Fruit fly (Drosophila melanogaster) whole organism, embryonic: Measurements from ENCODE around the gene CG32708.
A peak's percentile ranks its signal among the peaks of the same experiment; 100 is the strongest.

Experiments used
- Atf6 ChIP-seq: fragments of 200-800 bp; sonication (Bioruptor generic); IDR thresholded peaks from 2 replicates; pipeline ENCODE4 v1.3.6; 2022; ENCODE audit warnings: missing biosample characterization, missing genetic modification characterization
- BEAF-32 ChIP-seq: fragments of 200-800 bp; sonication (Bioruptor generic); optimal IDR thresholded peaks from 3 replicates; lab custom pipeline; 2017; ENCODE audit warnings: missing biosample characterization, missing genetic modification characterization, mild to moderate bottlenecking, moderate library complexity, missing genetic modification reagents
- C15 ChIP-seq: fragments of 200-800 bp; sonication (Bioruptor generic); IDR thresholded peaks from 3 replicates; pipeline ENCODE4 v1.3.6; 2022; ENCODE audit warnings: missing biosample characterization, missing genetic modification characterization
- CG10431 ChIP-seq: fragments of 200-800 bp; sonication (Bioruptor generic); optimal IDR thresholded peaks from 3 replicates; lab custom pipeline; 2018; ENCODE audit warnings: missing biosample characterization, mild to moderate bottlenecking, missing genetic modification characterization
- CG11093 ChIP-seq: fragments of 200-800 bp; sonication (Bioruptor generic); IDR thresholded peaks from 3 replicates; pipeline ENCODE4 v1.3.6; 2022; ENCODE audit warnings: missing biosample characterization, missing genetic modification characterization
- CG11696 ChIP-seq: fragments of 200-800 bp; sonication (Bioruptor generic); IDR thresholded peaks from 2 replicates; pipeline ENCODE4 v1.3.6; 2022; ENCODE audit warnings: missing biosample characterization, missing genetic modification characterization
- CG15011 ChIP-seq: fragments of 200-800 bp; sonication (Bioruptor generic); optimal IDR thresholded peaks from 3 replicates; lab custom pipeline; 2018; ENCODE audit warnings: missing biosample characterization, mild to moderate bottlenecking, missing genetic modification characterization
- CG15479 ChIP-seq: fragments of 200-800 bp; sonication (Bioruptor generic); optimal IDR thresholded peaks from 3 replicates; lab custom pipeline; 2019; ENCODE audit warnings: missing biosample characterization, mild to moderate bottlenecking, missing genetic modification characterization, moderate library complexity
- CG16815 ChIP-seq: fragments of 200-800 bp; sonication (Bioruptor generic); optimal IDR thresholded peaks from 3 replicates; lab custom pipeline; 2017; ENCODE audit warnings: missing biosample characterization, mild to moderate bottlenecking, missing genetic modification characterization
- CG17612 ChIP-seq: fragments of 200-800 bp; sonication (Bioruptor generic); IDR thresholded peaks from 2 replicates; pipeline ENCODE4 v1.3.6; 2022; ENCODE audit warnings: missing biosample characterization, missing genetic modification characterization
- CG18599 ChIP-seq: fragments of 200-800 bp; sonication (Bioruptor generic); optimal IDR thresholded peaks from 3 replicates; lab custom pipeline; 2017; ENCODE audit warnings: missing biosample characterization, missing genetic modification characterization, mild to moderate bottlenecking, moderate library complexity, missing genetic modification reagents
- CG2199 ChIP-seq: fragments of 200-800 bp; sonication (Bioruptor generic); IDR thresholded peaks from 3 replicates; pipeline ENCODE4 v1.3.6; 2022; ENCODE audit warnings: missing biosample characterization, missing genetic modification characterization
- CG34224 ChIP-seq: fragments of 200-800 bp; sonication (Bioruptor generic); IDR thresholded peaks from 3 replicates; pipeline ENCODE4 v1.3.6; 2022; ENCODE audit warnings: missing biosample characterization, missing genetic modification characterization; ENCODE audit not compliant: partially characterized antibody
- CG3847 ChIP-seq: fragments of 200-800 bp; sonication (Bioruptor generic); IDR thresholded peaks from 2 replicates; pipeline ENCODE4 v1.3.6; 2022; ENCODE audit warnings: missing biosample characterization, missing genetic modification characterization
- CG7556 ChIP-seq: fragments of 200-800 bp; sonication (Bioruptor generic); optimal IDR thresholded peaks from 2 replicates; lab custom pipeline; 2017; ENCODE audit warnings: missing biosample characterization, mild to moderate bottlenecking, missing genetic modification characterization
- CG8359 ChIP-seq: fragments of 200-800 bp; sonication (Bioruptor generic); optimal IDR thresholded peaks from 2 replicates; lab custom pipeline; 2017; ENCODE audit warnings: missing biosample characterization, mild to moderate bottlenecking, missing genetic modification characterization, borderline replicate concordance
- CG9727 ChIP-seq: fragments of 200-800 bp; sonication (Bioruptor generic); optimal IDR thresholded peaks from 3 replicates; lab custom pipeline; 2017; ENCODE audit warnings: missing biosample characterization, mild to moderate bottlenecking, missing genetic modification characterization
- Hand ChIP-seq: fragments of 200-800 bp; sonication (Bioruptor generic); optimal IDR thresholded peaks from 2 replicates; lab custom pipeline; 2017; ENCODE audit warnings: mild to moderate bottlenecking, missing biosample characterization, missing genetic modification reagents, missing genetic modification characterization
- Lim3 ChIP-seq: fragments of 200-800 bp; sonication (Bioruptor generic); IDR thresholded peaks from 2 replicates; pipeline ENCODE4 v1.3.6; 2022; ENCODE audit warnings: missing biosample characterization, missing genetic modification characterization
- MESR4 ChIP-seq: fragments of 200-800 bp; sonication (Bioruptor generic); optimal IDR thresholded peaks from 2 replicates; lab custom pipeline; 2018; ENCODE audit warnings: missing biosample characterization, mild to moderate bottlenecking, missing genetic modification characterization, moderate library complexity
- Med ChIP-seq: fragments of 200-800 bp; sonication (Bioruptor generic); peaks from one replicate; lab custom pipeline; 2016; ENCODE audit warnings: missing biosample characterization, missing genetic modification characterization, mild to moderate bottlenecking, inconsistent platforms, moderate library complexity
- Mrtf ChIP-seq: fragments of 200-800 bp; sonication (Bioruptor generic); IDR thresholded peaks from 3 replicates; pipeline ENCODE4 v1.3.6; 2022; ENCODE audit warnings: missing biosample characterization, missing genetic modification characterization
- Pdp1 ChIP-seq, 2 experiments: fragments of 200-800 bp; sonication (Bioruptor generic); optimal IDR thresholded peaks; 3 replicates each; lab custom pipeline; 2016; ENCODE audit warnings: missing biosample characterization in 2 of 2, missing genetic modification characterization in 2 of 2, mild to moderate bottlenecking in 1 of 2, moderate library complexity in 1 of 2
- Scr ChIP-seq: fragments of 200-800 bp; sonication (Bioruptor generic); IDR thresholded peaks from 2 replicates; pipeline ENCODE4 v1.3.6; 2022; ENCODE audit warnings: missing biosample characterization, missing genetic modification characterization; ENCODE audit not compliant: partially characterized antibody
- Sry-δ ChIP-seq: fragments of 200-800 bp; sonication (Bioruptor generic); optimal IDR thresholded peaks from 2 replicates; lab custom pipeline; 2016; ENCODE audit warnings: missing biosample characterization, missing genetic modification characterization
- TFAM ChIP-seq: fragments of 200-800 bp; sonication (Bioruptor generic); optimal IDR thresholded peaks from 2 replicates; lab custom pipeline; 2017; ENCODE audit warnings: missing biosample characterization, missing genetic modification characterization, inconsistent platforms
- ara ChIP-seq: fragments of 200-800 bp; sonication (Bioruptor generic); IDR thresholded peaks from 2 replicates; pipeline ENCODE4 v1.3.6; 2022; ENCODE audit warnings: missing biosample characterization, missing genetic modification characterization
- bab2 ChIP-seq: fragments of 200-800 bp; sonication (Bioruptor generic); optimal IDR thresholded peaks from 2 replicates; lab custom pipeline; 2016; ENCODE audit warnings: missing biosample characterization, missing genetic modification characterization
- cad ChIP-seq: fragments of >200 bp; optimal IDR thresholded peaks from 2 replicates; lab custom pipeline; 2017; ENCODE audit warnings: missing biosample characterization, missing genetic modification characterization
- ci ChIP-seq: fragments of 200-800 bp; sonication (Bioruptor generic); IDR thresholded peaks from 3 replicates; pipeline ENCODE4 v1.3.6; 2022; ENCODE audit warnings: missing biosample characterization, missing genetic modification characterization
- ems ChIP-seq: fragments of 200-800 bp; sonication (Bioruptor generic); optimal IDR thresholded peaks from 3 replicates; lab custom pipeline; 2016; ENCODE audit warnings: missing biosample characterization, missing genetic modification characterization
- eve ChIP-seq, 2 experiments: fragments of >200 bp; optimal IDR thresholded peaks; 2 replicates each; lab custom pipeline; 2017; ENCODE audit warnings: missing biosample characterization in 2 of 2, missing genetic modification characterization in 2 of 2
- gem ChIP-seq: fragments of 200-800 bp; sonication (Bioruptor generic); optimal IDR thresholded peaks from 2 replicates; lab custom pipeline; 2019; ENCODE audit warnings: missing biosample characterization, mild to moderate bottlenecking, missing genetic modification characterization, moderate library complexity
- grau ChIP-seq: fragments of 200-800 bp; optimal IDR thresholded peaks from 3 replicates; lab custom pipeline; 2019; ENCODE audit warnings: missing biosample characterization, mild to moderate bottlenecking, missing genetic modification characterization, moderate library complexity
- gro ChIP-seq: fragments of 200-800 bp; sonication (Bioruptor generic); optimal IDR thresholded peaks from 2 replicates; lab custom pipeline; 2016; ENCODE audit warnings: missing biosample characterization, missing genetic modification characterization
- gsb-n ChIP-seq: fragments of 200-800 bp; sonication (Bioruptor generic); optimal IDR thresholded peaks from 3 replicates; lab custom pipeline; 2018; ENCODE audit warnings: missing biosample characterization, mild to moderate bottlenecking, missing genetic modification characterization
- ind ChIP-seq: fragments of 200-800 bp; sonication (Bioruptor generic); optimal IDR thresholded peaks from 3 replicates; lab custom pipeline; 2016; ENCODE audit warnings: missing biosample characterization, missing genetic modification characterization
- jumu ChIP-seq: fragments of 200-800 bp; sonication (Bioruptor generic); optimal IDR thresholded peaks from 3 replicates; lab custom pipeline; 2016; ENCODE audit warnings: missing biosample characterization, missing genetic modification characterization
- kni ChIP-seq: fragments of 200-800 bp; sonication (Bioruptor generic); optimal IDR thresholded peaks from 3 replicates; lab custom pipeline; 2017; ENCODE audit warnings: mild to moderate bottlenecking, missing biosample characterization, missing genetic modification reagents, missing genetic modification characterization
- luna ChIP-seq: fragments of 200-800 bp; sonication (Bioruptor generic); optimal IDR thresholded peaks from 2 replicates; lab custom pipeline; 2016; ENCODE audit warnings: missing biosample characterization, missing genetic modification characterization
- oc ChIP-seq: fragments of 200-800 bp; sonication (Bioruptor generic); optimal IDR thresholded peaks from 2 replicates; lab custom pipeline; 2018; ENCODE audit warnings: missing biosample characterization, mild to moderate bottlenecking, missing genetic modification characterization, moderate library complexity
- odd ChIP-seq: fragments of 200-800 bp; sonication (Bioruptor generic); optimal IDR thresholded peaks from 2 replicates; lab custom pipeline; 2017; ENCODE audit warnings: missing biosample characterization, mild to moderate bottlenecking, missing genetic modification characterization
- row ChIP-seq: fragments of 200-800 bp; sonication (Bioruptor generic); IDR thresholded peaks from 3 replicates; pipeline ENCODE4 v1.3.6; 2022; ENCODE audit warnings: missing biosample characterization, missing genetic modification characterization
- sens ChIP-seq: fragments of 200-800 bp; sonication (Bioruptor generic); peaks from one replicate; lab custom pipeline; 2016; ENCODE audit warnings: missing biosample characterization, missing genetic modification characterization
- sqz ChIP-seq: fragments of 200-800 bp; sonication (Bioruptor generic); optimal IDR thresholded peaks from 3 replicates; lab custom pipeline; 2018; ENCODE audit warnings: missing biosample characterization, mild to moderate bottlenecking, missing genetic modification characterization
- tll ChIP-seq, 2 experiments: fragments of 200-800 bp in 1 of 2; fragments of >200 bp in 1 of 2; sonication (Bioruptor generic) in 1 of 2; optimal IDR thresholded peaks; 2 replicates each; lab custom pipeline; 2017 to 2019; ENCODE audit warnings: missing biosample characterization in 2 of 2, missing genetic modification characterization in 2 of 2, mild to moderate bottlenecking in 1 of 2, moderate library complexity in 1 of 2
- twi ChIP-seq: fragments of 200-800 bp; optimal IDR thresholded peaks from 2 replicates; lab custom pipeline; 2019; ENCODE audit warnings: missing biosample characterization, mild to moderate bottlenecking, missing genetic modification characterization, moderate library complexity
- zen ChIP-seq: fragments of 200-800 bp; sonication (Bioruptor generic); optimal IDR thresholded peaks from 3 replicates; lab custom pipeline; 2018; ENCODE audit warnings: missing biosample characterization, mild to moderate bottlenecking, missing genetic modification characterization, moderate library complexity
- zf30C ChIP-seq: fragments of 200-800 bp; sonication (Bioruptor generic); optimal IDR thresholded peaks from 3 replicates; lab custom pipeline; 2018; ENCODE audit warnings: missing biosample characterization, mild to moderate bottlenecking, missing genetic modification characterization
- zfh1 ChIP-seq: fragments of 200-800 bp; sonication (Bioruptor generic); IDR thresholded peaks from 3 replicates; pipeline ENCODE4 v1.3.6; 2022; ENCODE audit warnings: missing biosample characterization, missing genetic modification characterization

The CG32708 gene

dm6 chrX:9128012-9128280 is 42.2 kb downstream of the CG32708 start (continued):
- TF ChIP-seq sqz (GFP tag; lab: Kevin White, UChicago) (peak; percentile 13), gsb-n (peak; percentile 84), Scr (0 out of 2 replicates have a peak, but pooled peaks have one; percentile 38), MESR4 (GFP tag; lab: Kevin White, UChicago) (no peak), CG3847 (no peak), zen (tag; lab: Kevin White, UChicago) (no peak), luna (GFP tag; lab: Kevin White, UChicago) (no peak), gro (GFP tag; lab: Kevin White, UChicago) (no peak), Sry-δ (GFP tag; lab: Kevin White, UChicago) (peak; percentile 47), sens (GFP tag; lab: Kevin White, UChicago) (peak; percentile 52), CG11696 (GFP tag; lab: Robert Waterston, UW) (no peak), BEAF-32 (GFP tag; lab: Kevin White, UChicago) (peak; percentile 47), Pdp1 (GFP tag; optimal IDR thresholded peaks at IDR 0.05; lab: Kevin White, UChicago) (no peak), CG17612 (GFP tag; lab: Robert Waterston, UW) (no peak), CG9727 (GFP tag; lab: Kevin White, UChicago) (no peak), bab2 (GFP tag; lab: Kevin White, UChicago) (no peak), CG34224 (GFP tag; lab: Robert Waterston, UW) (no peak), CG10431 (GFP tag; lab: Kevin White, UChicago) (no peak), CG16815 (no peak), CG18599 (GFP tag; lab: Kevin White, UChicago) (no peak), ems (GFP tag; lab: Kevin White, UChicago) (no peak), row (GFP tag; lab: Robert Waterston, UW) (peak; percentile 38; the same call in 2 of the 3 replicates), oc (tag; lab: Kevin White, UChicago) (peak; percentile 16), TFAM (GFP tag; lab: Kevin White, UChicago) (no peak), ci (GFP tag; lab: Robert Waterston, UW) (0 out of 3 replicates have a peak, but pooled peaks have one; percentile 44)

dm6 chrX:9129436-9129835 is 43.7 kb downstream of the CG32708 start:
- TF ChIP-seq Atf6 (GFP tag; lab: Robert Waterston, UW) (no peak), zf30C (peak; percentile 73), Hand (GFP tag; lab: Kevin White, UChicago) (no peak), Lim3 (GFP tag; lab: Robert Waterston, UW) (no peak), odd (GFP tag; lab: Kevin White, UChicago) (no peak), row (GFP tag; lab: Robert Waterston, UW) (0 out of 3 replicates have a peak, but pooled peaks have one; percentile 5), zen (tag; lab: Kevin White, UChicago) (peak; percentile 42), grau (tag; lab: Kevin White, UChicago) (peak; percentile 1), ind (GFP tag; lab: Kevin White, UChicago) (no peak), CG11093 (GFP tag; lab: Robert Waterston, UW) (no peak), CG2199 (0 out of 3 replicates have a peak, but pooled peaks have one; percentile 22), eve (GFP tag; optimal IDR thresholded peaks at IDR 0.05; lab: Kevin White, UChicago) (peak in 1 of 2 experiments; percentile 50), cad (peak; percentile 81), C15 (GFP tag; lab: Robert Waterston, UW) (no peak), jumu (no peak), Mrtf (GFP tag; lab: Robert Waterston, UW) (no peak), CG15479 (GFP tag; lab: Kevin White, UChicago) (peak; percentile 64), tll (GFP tag; optimal IDR thresholded peaks at IDR 0.05; lab: Kevin White, UChicago) (peak in 1 of 2 experiments; percentile 81), CG7556 (GFP tag; lab: Kevin White, UChicago) (peak; percentile 1), CG15011 (GFP tag; lab: Kevin White, UChicago) (no peak), Med (GFP tag; lab: Kevin White, UChicago) (peak; percentile 35), kni (GFP tag; lab: Kevin White, UChicago) (no peak), zfh1 (GFP tag; lab: Robert Waterston, UW) (no peak), gem (tag; lab: Kevin White, UChicago) (peak; percentile 9), CG8359 (GFP tag; lab: Kevin White, UChicago) (no peak), ara (GFP tag; lab: Robert Waterston, UW) (no peak), twi (peak; percentile 68)
